Fruit fly (Drosophila melanogaster): ENCODE results near the gene Act88F.

- TF ChIP-seq HLH4C (GFP tag; IDR thresholded peaks at IDR 0.05; ENCODE audit: partially characterized antibody) (no peak), HHEX (GFP tag; optimal IDR thresholded peaks at IDR 0.05) (peak; percentile 22), CG8944 (GFP tag; optimal IDR thresholded peaks at IDR 0.05) (no peak), Sox102F (GFP tag; optimal IDR thresholded peaks at IDR 0.05) (no peak)
Observed at dm6 chr3R:15402654-15403053, 37.1 kb upstream of the Act88F start.

Measured in whole organism, embryonic.